Worm (Caenorhabditis elegans) whole organism, late embryonic: ENCODE measurements around the gene C33F10.11.

Experiments used
- che-1 ChIP-seq: sonication (generic microtip); optimal IDR thresholded peaks from 2 replicates; lab custom pipeline; 2016; ENCODE audit warnings: mild to moderate bottlenecking, missing genetic modification characterization, missing compliant biosample characterization
- dve-1 ChIP-seq: sonication (generic microtip); optimal IDR thresholded peaks from 2 replicates; lab custom pipeline; 2017; ENCODE audit warnings: antibody characterized with exemption, mild to moderate bottlenecking, missing genetic modification characterization, missing compliant biosample characterization
- elt-2 ChIP-seq: sonication (generic microtip); optimal IDR thresholded peaks from 2 replicates; lab custom pipeline; 2016; ENCODE audit warnings: missing genetic modification reagents, missing genetic modification characterization, missing compliant biosample characterization
- npax-4 ChIP-seq: sonication (generic microtip); optimal IDR thresholded peaks from 2 replicates; lab custom pipeline; 2016; ENCODE audit warnings: missing genetic modification characterization, missing compliant biosample characterization

ce11 chrII:4805799-4806198, 28.9 kb downstream of the C33F10.11 start:
- TF ChIP-seq npax-4 (no peak), che-1 (tag; lab: Kevin White, UChicago) (no peak), elt-2 (tag; lab: Kevin White, UChicago) (no peak), dve-1 (tag; lab: Kevin White, UChicago) (no peak)
